Worm (Caenorhabditis elegans): ENCODE data around the gene tbc-12.

ce11 chrX:2553433-2553860 lies 21.2 kb upstream of the tbc-12 start:
- no peak for TF ChIP-seq vab-15 (tag; optimal IDR thresholded peaks at IDR 0.05)
- no peak for TF ChIP-seq ces-1 (GFP tag; optimal IDR thresholded peaks at IDR 0.05)
- peak; percentile 95 for TF ChIP-seq skn-1 (tag; optimal IDR thresholded peaks at IDR 0.05)
- TF ChIP-seq ets-5 (GFP tag; IDR thresholded peaks at IDR 0.05): no peak
